Worm (Caenorhabditis elegans) whole organism, L3 larva: Measurements from ENCODE around the gene C23H4.6.

Experiments
- ZK546.5 ChIP-seq: sonication (generic microtip); optimal IDR thresholded peaks from 2 replicates; lab custom pipeline; 2017; ENCODE audit warnings: missing biosample characterization, missing genetic modification characterization
- elt-3 ChIP-seq, 3 experiments: fragments of 150-350 bp in 1 of 3; sonication (generic microtip) in 2 of 3; optimal IDR thresholded peaks; 2 replicates in 2 of 3; 4 replicates in 1 of 3; lab custom pipeline; 2014 to 2017; ENCODE audit warnings: missing biosample characterization in 3 of 3, missing genetic modification characterization in 3 of 3
- nhr-11 ChIP-seq: fragments of 150-350 bp; optimal IDR thresholded peaks from 2 replicates; lab custom pipeline; 2014; ENCODE audit warnings: missing biosample characterization, missing genetic modification characterization
- nhr-12 ChIP-seq: fragments of 150-350 bp; optimal IDR thresholded peaks from 2 replicates; lab custom pipeline; 2014; ENCODE audit warnings: missing biosample characterization, missing genetic modification characterization
- nhr-237 ChIP-seq: fragments of 150-350 bp; optimal IDR thresholded peaks from 2 replicates; lab custom pipeline; 2014; ENCODE audit warnings: missing biosample characterization, missing genetic modification characterization
- nhr-43 ChIP-seq: sonication (generic microtip); optimal IDR thresholded peaks from 2 replicates; lab custom pipeline; 2016; ENCODE audit warnings: mild to moderate bottlenecking, missing genetic modification characterization, missing compliant biosample characterization; ENCODE audit not compliant: poor library complexity, severe bottlenecking
- pha-4 ChIP-seq: fragments of 150-350 bp; optimal IDR thresholded peaks from 2 replicates; lab custom pipeline; 2014; ENCODE audit warnings: missing biosample characterization, missing genetic modification reagents, missing genetic modification characterization
- unc-62 ChIP-seq: fragments of 150-350 bp; sonication (generic microtip); optimal IDR thresholded peaks from 4 replicates; lab custom pipeline; 2014; ENCODE audit warnings: missing biosample characterization, missing genetic modification reagents, missing genetic modification characterization

- no peak for TF ChIP-seq ZK546.5 (tag; lab: Kevin White, UChicago)
- no peak for TF ChIP-seq nhr-11
- TF ChIP-seq nhr-237 (tag; lab: Kevin White, UChicago): no peak
- TF ChIP-seq unc-62 (GFP tag; lab: Kevin White, UChicago): no peak
- TF ChIP-seq nhr-12 (tag; lab: Kevin White, UChicago): no peak
- TF ChIP-seq elt-3 (tag; optimal IDR thresholded peaks at IDR 0.05; lab: Kevin White, UChicago): no peak
- no peak for TF ChIP-seq nhr-43 (tag; lab: Kevin White, UChicago)
- TF ChIP-seq pha-4 (tag; lab: Kevin White, UChicago): no peak
These were observed 38.0 kb upstream of the C23H4.6 start for ce11 chrX:12197367-12197766.
